Worm (Caenorhabditis elegans) whole organism, L2 larva: Measurements from ENCODE around the gene zer-1.

Experiments
- R02D3.7 ChIP-seq: fragments of 150-350 bp; optimal IDR thresholded peaks from 2 replicates; lab custom pipeline; 2014; ENCODE audit warnings: missing biosample characterization, missing genetic modification characterization
- ZK546.5 ChIP-seq: sonication (generic microtip); optimal IDR thresholded peaks from 2 replicates; lab custom pipeline; 2017; ENCODE audit warnings: missing biosample characterization, missing genetic modification characterization
- blmp-1 ChIP-seq: sonication (generic microtip); optimal IDR thresholded peaks from 2 replicates; lab custom pipeline; 2017; ENCODE audit warnings: missing genetic modification characterization, mild to moderate bottlenecking, missing compliant biosample characterization, antibody characterized with exemption, moderate library complexity; ENCODE audit not compliant: insufficient read depth
- elt-1 ChIP-seq: fragments of 150-350 bp; optimal IDR thresholded peaks from 2 replicates; lab custom pipeline; 2014; ENCODE audit warnings: missing biosample characterization, missing genetic modification characterization
- lin-39 ChIP-seq: fragments of 150-350 bp; optimal IDR thresholded peaks from 2 replicates; lab custom pipeline; 2014; ENCODE audit warnings: missing biosample characterization, missing genetic modification reagents, missing genetic modification characterization
- mdl-1 ChIP-seq, 2 experiments: fragments of 150-350 bp in 1 of 2; sonication (generic microtip) in 1 of 2; optimal IDR thresholded peaks; 2 replicates each; lab custom pipeline; 2017; ENCODE audit warnings: missing biosample characterization in 2 of 2, missing genetic modification characterization in 2 of 2
- nhr-11 ChIP-seq: fragments of 150-350 bp; optimal IDR thresholded peaks from 2 replicates; lab custom pipeline; 2014; ENCODE audit warnings: missing biosample characterization, missing genetic modification characterization
- nhr-237 ChIP-seq: fragments of 150-350 bp; optimal IDR thresholded peaks from 2 replicates; lab custom pipeline; 2014; ENCODE audit warnings: missing biosample characterization, missing genetic modification characterization
- nhr-25 ChIP-seq: fragments of 150-350 bp; sonication (generic microtip); optimal IDR thresholded peaks from 3 replicates; lab custom pipeline; 2014; ENCODE audit warnings: missing biosample characterization, missing genetic modification characterization
- nhr-77 ChIP-seq: fragments of 150-350 bp; optimal IDR thresholded peaks from 2 replicates; lab custom pipeline; 2014; ENCODE audit warnings: missing biosample characterization, missing genetic modification characterization
- sem-4 ChIP-seq: fragments of 150-350 bp; optimal IDR thresholded peaks from 2 replicates; lab custom pipeline; 2014; ENCODE audit warnings: missing biosample characterization, missing genetic modification reagents, missing genetic modification characterization
- snpc-4 ChIP-seq: fragments of 150-350 bp; optimal IDR thresholded peaks from 2 replicates; lab custom pipeline; 2014; ENCODE audit warnings: missing biosample characterization, missing genetic modification characterization
- unc-55 ChIP-seq: fragments of 150-350 bp; sonication (generic microtip); optimal IDR thresholded peaks from 3 replicates; lab custom pipeline; 2014; ENCODE audit warnings: missing biosample characterization, missing genetic modification reagents, missing genetic modification characterization
- unc-62 ChIP-seq: fragments of 150-350 bp; optimal IDR thresholded peaks from 2 replicates; lab custom pipeline; 2014; ENCODE audit warnings: missing biosample characterization, missing genetic modification reagents, missing genetic modification characterization

DNA sequence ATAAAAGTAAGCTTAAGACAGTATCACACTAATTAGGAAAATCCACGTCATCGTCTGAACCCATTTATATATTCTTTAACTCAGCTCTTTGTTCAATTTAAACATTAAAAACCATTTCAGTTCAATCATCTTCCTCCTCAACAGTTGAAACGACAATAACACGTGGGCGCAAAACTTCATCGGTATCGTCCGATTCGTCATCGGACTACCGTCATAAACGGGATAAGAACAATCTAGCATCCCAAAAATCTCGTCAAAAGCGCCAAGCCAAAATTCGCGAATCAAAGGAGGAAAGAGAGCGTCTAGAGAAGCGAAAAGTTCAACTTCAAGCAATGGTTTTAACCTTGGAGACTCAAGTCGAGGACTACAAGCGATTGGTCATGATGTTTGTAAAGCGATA, 51.4 kb downstream of the zer-1 start:
- no peak for TF ChIP-seq R02D3.7
- no peak for TF ChIP-seq nhr-77 (tag; lab: Kevin White, UChicago)
- no peak for TF ChIP-seq elt-1 (tag; lab: Kevin White, UChicago)
- TF ChIP-seq lin-39 (tag; lab: Kevin White, UChicago): no peak
- no peak for TF ChIP-seq unc-62 (GFP tag; lab: Kevin White, UChicago)
- no peak for TF ChIP-seq mdl-1 (tag; optimal IDR thresholded peaks at IDR 0.05; lab: Kevin White, UChicago)
- no peak for TF ChIP-seq unc-55 (GFP tag; lab: Kevin White, UChicago)
- TF ChIP-seq nhr-11 (tag; lab: Kevin White, UChicago): no peak
- TF ChIP-seq nhr-25 (tag; lab: Kevin White, UChicago): no peak
- TF ChIP-seq blmp-1 (tag; lab: Kevin White, UChicago): no peak
- TF ChIP-seq sem-4 (tag; lab: Kevin White, UChicago): no peak
- no peak for TF ChIP-seq ZK546.5
- no peak for TF ChIP-seq nhr-237 (tag; lab: Kevin White, UChicago)
- TF ChIP-seq snpc-4 (tag; lab: Kevin White, UChicago): no peak
